Worm (Caenorhabditis elegans): ENCODE results near the gene T20B3.14.

DNA sequence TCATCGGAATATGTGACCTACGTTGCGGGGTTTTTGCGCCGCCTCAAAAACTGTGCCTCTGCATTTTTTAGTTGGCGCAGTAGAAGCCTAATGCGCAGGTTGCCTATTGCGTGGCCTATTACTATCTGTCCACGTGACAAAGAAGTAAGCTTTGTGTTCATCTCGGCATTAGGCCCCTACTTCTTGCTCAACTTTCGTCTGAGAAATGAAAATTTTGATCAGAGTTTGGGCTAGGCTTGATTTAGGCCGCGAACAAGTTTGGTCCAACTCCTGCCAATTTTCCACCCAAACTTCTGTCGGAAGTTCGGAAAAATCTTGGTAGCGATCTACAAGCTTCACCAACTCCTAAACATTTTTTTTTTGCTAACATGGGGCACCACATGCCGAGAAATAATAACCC, 39.1 kb downstream of the T20B3.14 start:
- TF ChIP-seq lin-14 (GFP tag; optimal IDR thresholded peaks at IDR 0.05), result no peak
- no peak for TF ChIP-seq efl-3 (GFP tag; optimal IDR thresholded peaks at IDR 0.05)
- TF ChIP-seq lin-39 (tag; optimal IDR thresholded peaks at IDR 0.05), result no peak
- no peak for TF ChIP-seq pqm-1 (tag; optimal IDR thresholded peaks at IDR 0.05)
- no peak for TF ChIP-seq swsn-7 (tag; optimal IDR thresholded peaks at IDR 0.05)
- no peak for TF ChIP-seq zag-1 (tag; optimal IDR thresholded peaks at IDR 0.05)
- TF ChIP-seq fos-1 (tag; optimal IDR thresholded peaks at IDR 0.05), result no peak
- no peak for TF ChIP-seq nhr-76 (tag; optimal IDR thresholded peaks at IDR 0.05)
- no peak for TF ChIP-seq fkh-4 (tag; optimal IDR thresholded peaks at IDR 0.05; ENCODE audit: borderline replicate concordance)
- no peak for TF ChIP-seq ces-1 (GFP tag; optimal IDR thresholded peaks at IDR 0.05)
- TF ChIP-seq ama-1 (optimal IDR thresholded peaks at IDR 0.05), result no peak
- no peak for TF ChIP-seq elt-3 (tag; optimal IDR thresholded peaks at IDR 0.05)
- no peak for TF ChIP-seq nhr-237 (tag; optimal IDR thresholded peaks at IDR 0.05)
